Fruit fly (Drosophila melanogaster) whole organism, embryonic: ENCODE data around the gene CG42538.
A peak's percentile ranks its signal among the peaks of the same experiment; 100 is the strongest.

Experiments used
- Abd-B ChIP-seq: fragments of 200-800 bp; sonication (Bioruptor generic); optimal IDR thresholded peaks from 2 replicates; lab custom pipeline; 2018; ENCODE audit warnings: missing biosample characterization, mild to moderate bottlenecking, missing genetic modification characterization, moderate library complexity
- Atf-2 ChIP-seq: fragments of 200-800 bp; sonication (Bioruptor generic); optimal IDR thresholded peaks from 2 replicates; lab custom pipeline; 2016; ENCODE audit warnings: missing biosample characterization, missing genetic modification characterization
- CG10462 ChIP-seq: fragments of 200-800 bp; sonication (Bioruptor generic); optimal IDR thresholded peaks from 2 replicates; lab custom pipeline; 2016; ENCODE audit warnings: missing biosample characterization, missing genetic modification characterization
- CG10565 ChIP-seq: fragments of 200-800 bp; sonication (Bioruptor generic); optimal IDR thresholded peaks from 3 replicates; lab custom pipeline; 2016; ENCODE audit warnings: missing biosample characterization, mild to moderate bottlenecking, missing genetic modification characterization
- CG10654 ChIP-seq: fragments of 200-800 bp; sonication (Bioruptor generic); optimal IDR thresholded peaks from 2 replicates; lab custom pipeline; 2016; ENCODE audit warnings: missing biosample characterization, missing genetic modification characterization
- CG10959 ChIP-seq: fragments of 200-800 bp; sonication (Bioruptor generic); IDR thresholded peaks from 2 replicates; pipeline ENCODE4 v1.3.6; 2022; ENCODE audit warnings: missing biosample characterization, missing genetic modification characterization
- CG11456 ChIP-seq: fragments of 200-800 bp; sonication (Bioruptor generic); IDR thresholded peaks from 3 replicates; pipeline ENCODE4 v1.3.6; 2022; ENCODE audit warnings: missing biosample characterization, missing genetic modification characterization
- CG12071 ChIP-seq: fragments of 200-800 bp; sonication (Bioruptor generic); optimal IDR thresholded peaks from 3 replicates; lab custom pipeline; 2018; ENCODE audit warnings: missing biosample characterization, mild to moderate bottlenecking, missing genetic modification characterization
- CG13775 ChIP-seq: fragments of 200-800 bp; sonication (Bioruptor generic); optimal IDR thresholded peaks from 3 replicates; lab custom pipeline; 2017; ENCODE audit warnings: missing biosample characterization, mild to moderate bottlenecking, missing genetic modification characterization
- CG14860 ChIP-seq: fragments of 200-800 bp; sonication (Bioruptor generic); IDR thresholded peaks from 3 replicates; pipeline ENCODE4 v1.3.6; 2022; ENCODE audit warnings: missing biosample characterization, missing genetic modification characterization; ENCODE audit not compliant: partially characterized antibody
- CG15011 ChIP-seq: fragments of 200-800 bp; sonication (Bioruptor generic); optimal IDR thresholded peaks from 3 replicates; lab custom pipeline; 2018; ENCODE audit warnings: missing biosample characterization, mild to moderate bottlenecking, missing genetic modification characterization
- CG1603 ChIP-seq: fragments of 200-800 bp; sonication (Bioruptor generic); optimal IDR thresholded peaks from 2 replicates; lab custom pipeline; 2019; ENCODE audit warnings: missing biosample characterization, mild to moderate bottlenecking, missing genetic modification characterization, moderate library complexity
- CG16779 ChIP-seq: fragments of 200-800 bp; sonication (Bioruptor generic); IDR thresholded peaks from 2 replicates; pipeline ENCODE4 v1.3.6; 2022; ENCODE audit warnings: missing biosample characterization, missing genetic modification characterization
- CG17385 ChIP-seq: fragments of 200-800 bp; sonication (Bioruptor generic); optimal IDR thresholded peaks from 3 replicates; lab custom pipeline; 2018; ENCODE audit warnings: missing biosample characterization, mild to moderate bottlenecking, missing genetic modification characterization
- CG2875 ChIP-seq: fragments of 200-800 bp; sonication (Bioruptor generic); optimal IDR thresholded peaks from 2 replicates; lab custom pipeline; 2017; ENCODE audit warnings: missing biosample characterization, mild to moderate bottlenecking, missing genetic modification characterization, missing genetic modification reagents
- CG30431 ChIP-seq: fragments of 200-800 bp; sonication (Bioruptor generic); optimal IDR thresholded peaks from 2 replicates; lab custom pipeline; 2017; ENCODE audit warnings: missing biosample characterization, missing genetic modification characterization
- CG8765 ChIP-seq: fragments of 200-800 bp; sonication (Bioruptor generic); IDR thresholded peaks from 2 replicates; pipeline ENCODE4 v1.3.6; 2022; ENCODE audit warnings: missing biosample characterization, missing genetic modification characterization
- Chrac-16 ChIP-seq: fragments of 200-800 bp; sonication (Bioruptor generic); optimal IDR thresholded peaks from 3 replicates; lab custom pipeline; 2016; ENCODE audit warnings: missing biosample characterization, missing genetic modification characterization
- Dip2 ChIP-seq: fragments of 200-800 bp; sonication (Bioruptor generic); IDR thresholded peaks from 2 replicates; pipeline ENCODE4 v1.3.6; 2022; ENCODE audit warnings: missing biosample characterization, missing genetic modification characterization
- Doc3 ChIP-seq: fragments of 200-800 bp; sonication (Bioruptor generic); IDR thresholded peaks from 3 replicates; pipeline ENCODE4 v1.3.6; 2022; ENCODE audit warnings: missing biosample characterization, missing genetic modification characterization; ENCODE audit not compliant: partially characterized antibody
- HLHmδ ChIP-seq: fragments of 200-800 bp; sonication (Bioruptor generic); optimal IDR thresholded peaks from 2 replicates; lab custom pipeline; 2018; ENCODE audit warnings: missing biosample characterization, mild to moderate bottlenecking, missing genetic modification characterization, moderate library complexity
- Hey ChIP-seq: fragments of 200-800 bp; sonication (Bioruptor generic); optimal IDR thresholded peaks from 3 replicates; lab custom pipeline; 2018; ENCODE audit warnings: missing biosample characterization, mild to moderate bottlenecking, missing genetic modification characterization
- MTF-1 ChIP-seq: fragments of 200-800 bp; sonication (Bioruptor generic); optimal IDR thresholded peaks from 2 replicates; lab custom pipeline; 2018; ENCODE audit warnings: missing biosample characterization, mild to moderate bottlenecking, missing genetic modification characterization, borderline replicate concordance
- Rfx ChIP-seq: fragments of 200-800 bp; sonication (Bioruptor generic); IDR thresholded peaks from 2 replicates; pipeline ENCODE4 v1.3.6; 2022; ENCODE audit warnings: missing biosample characterization, missing genetic modification characterization
- Scr ChIP-seq: fragments of 200-800 bp; sonication (Bioruptor generic); IDR thresholded peaks from 2 replicates; pipeline ENCODE4 v1.3.6; 2022; ENCODE audit warnings: missing biosample characterization, missing genetic modification characterization; ENCODE audit not compliant: partially characterized antibody
- Trl ChIP-seq, 3 experiments: fragments of >200 bp in 2 of 3; fragments of 200-800 bp in 1 of 3; sonication (Bioruptor generic) in 1 of 3; optimal IDR thresholded peaks; 2 replicates in 1 of 3; 3 replicates in 2 of 3; lab custom pipeline; 2016 to 2017; ENCODE audit warnings: missing biosample characterization in 1 of 3, missing genetic modification characterization in 1 of 3
- Xbp1 ChIP-seq: fragments of 200-800 bp; sonication (Bioruptor generic); optimal IDR thresholded peaks from 3 replicates; lab custom pipeline; 2016; ENCODE audit warnings: missing biosample characterization, mild to moderate bottlenecking, missing genetic modification characterization
- YL-1 ChIP-seq: fragments of 200-800 bp; sonication (Bioruptor generic); optimal IDR thresholded peaks from 3 replicates; lab custom pipeline; 2017; ENCODE audit warnings: missing biosample characterization, mild to moderate bottlenecking, missing genetic modification characterization
- al ChIP-seq: fragments of 200-800 bp; sonication (Bioruptor generic); IDR thresholded peaks from 2 replicates; pipeline ENCODE4 v1.3.6; 2022; ENCODE audit warnings: missing biosample characterization, missing genetic modification characterization
- aop ChIP-seq: fragments of 200-800 bp; sonication (Bioruptor generic); IDR thresholded peaks from 2 replicates; pipeline ENCODE4 v1.3.6; 2022; ENCODE audit warnings: missing biosample characterization, missing genetic modification characterization
- cas ChIP-seq: fragments of 200-800 bp; sonication (Bioruptor generic); IDR thresholded peaks from 2 replicates; pipeline ENCODE4 v1.3.6; 2022; ENCODE audit warnings: missing biosample characterization, missing genetic modification characterization
- croc ChIP-seq: fragments of 200-800 bp; sonication (Bioruptor generic); conservative IDR thresholded peaks from 3 replicates; pipeline ENCODE4 v1.3.6; 2022; ENCODE audit warnings: missing biosample characterization, missing genetic modification characterization
- dimm ChIP-seq: fragments of 200-800 bp; sonication (Bioruptor generic); IDR thresholded peaks from 2 replicates; pipeline ENCODE4 v1.3.6; 2022; ENCODE audit warnings: missing biosample characterization, missing genetic modification characterization
- dm ChIP-seq: fragments of 200-800 bp; sonication (Bioruptor generic); optimal IDR thresholded peaks from 3 replicates; lab custom pipeline; 2016; ENCODE audit warnings: missing biosample characterization, missing genetic modification characterization
- dmrt99B ChIP-seq: fragments of 200-800 bp; sonication (Bioruptor generic); optimal IDR thresholded peaks from 2 replicates; lab custom pipeline; 2018; ENCODE audit warnings: missing biosample characterization, mild to moderate bottlenecking, missing genetic modification characterization, moderate library complexity
- dpn ChIP-seq, 2 experiments: fragments of 200-800 bp; sonication (Bioruptor generic); optimal IDR thresholded peaks; 3 replicates each; lab custom pipeline; 2016; ENCODE audit warnings: missing biosample characterization in 2 of 2, missing genetic modification characterization in 2 of 2
- dysf ChIP-seq: fragments of 200-800 bp; sonication (Bioruptor generic); IDR thresholded peaks from 3 replicates; pipeline ENCODE4 v1.3.6; 2022; ENCODE audit warnings: missing biosample characterization, missing genetic modification characterization
- fd102C ChIP-seq: fragments of 200-800 bp; sonication (Bioruptor generic); optimal IDR thresholded peaks from 2 replicates; lab custom pipeline; 2018; ENCODE audit warnings: missing biosample characterization, mild to moderate bottlenecking, missing genetic modification characterization, moderate library complexity
- gce ChIP-seq: fragments of 200-800 bp; sonication (Bioruptor generic); IDR thresholded peaks from 3 replicates; pipeline ENCODE4 v1.3.6; 2022; ENCODE audit warnings: missing biosample characterization, missing genetic modification characterization
- gro ChIP-seq: fragments of 200-800 bp; sonication (Bioruptor generic); optimal IDR thresholded peaks from 2 replicates; lab custom pipeline; 2016; ENCODE audit warnings: missing biosample characterization, missing genetic modification characterization
- insv ChIP-seq, 2 experiments: fragments of 200-800 bp; sonication (Bioruptor generic); optimal IDR thresholded peaks; 3 replicates each; lab custom pipeline; 2016 to 2018; ENCODE audit warnings: missing biosample characterization in 2 of 2, missing genetic modification characterization in 2 of 2
- ken ChIP-seq: fragments of 200-800 bp; sonication (Bioruptor generic); IDR thresholded peaks from 3 replicates; pipeline ENCODE4 v1.3.6; 2022; ENCODE audit warnings: missing biosample characterization, missing genetic modification characterization
- nom ChIP-seq: fragments of 200-800 bp; sonication (Bioruptor generic); optimal IDR thresholded peaks from 2 replicates; lab custom pipeline; 2017; ENCODE audit warnings: missing biosample characterization, missing genetic modification characterization, mild to moderate bottlenecking, moderate library complexity, missing genetic modification reagents
- p53 ChIP-seq: fragments of 200-800 bp; sonication (Bioruptor generic); optimal IDR thresholded peaks from 2 replicates; lab custom pipeline; 2016; ENCODE audit warnings: missing biosample characterization, missing genetic modification characterization
- pita ChIP-seq: fragments of 200-800 bp; sonication (Bioruptor generic); optimal IDR thresholded peaks from 2 replicates; lab custom pipeline; 2017; ENCODE audit warnings: missing biosample characterization, mild to moderate bottlenecking, missing genetic modification characterization
- shn ChIP-seq: fragments of 200-800 bp; sonication (Bioruptor generic); optimal IDR thresholded peaks from 3 replicates; lab custom pipeline; 2016; ENCODE audit warnings: missing biosample characterization, missing genetic modification characterization
- sob ChIP-seq: fragments of 200-800 bp; sonication (Bioruptor generic); IDR thresholded peaks from 2 replicates; pipeline ENCODE4 v1.3.6; 2022; ENCODE audit warnings: missing biosample characterization, missing genetic modification characterization
- sr ChIP-seq: fragments of 200-800 bp; sonication (Bioruptor generic); IDR thresholded peaks from 3 replicates; pipeline ENCODE4 v1.3.6; 2022; ENCODE audit warnings: missing biosample characterization, missing genetic modification characterization
- tap ChIP-seq: fragments of 200-800 bp; optimal IDR thresholded peaks from 3 replicates; lab custom pipeline; 2019; ENCODE audit warnings: missing biosample characterization, mild to moderate bottlenecking, missing genetic modification characterization, moderate library complexity
- ttk ChIP-seq: fragments of 200-800 bp; sonication (Bioruptor generic); IDR thresholded peaks from 2 replicates; pipeline ENCODE4 v2.1.2; 2022; ENCODE audit warnings: missing biosample characterization, missing genetic modification characterization

Gene CG42538

dm6 chr3L:16001164-16001679 is 33.1 kb upstream of the CG42538 start (continued):
- TF ChIP-seq insv (GFP tag; optimal IDR thresholded peaks at IDR 0.05; lab: Kevin White, UChicago) (peak in 1 of 2 experiments; percentile 45), CG10565 (no peak), CG11456 (GFP tag; lab: Robert Waterston, UW) (no peak; the same call in 2 of the 3 replicates), HLHmδ (GFP tag; lab: Kevin White, UChicago) (no peak), Atf-2 (GFP tag; lab: Kevin White, UChicago) (peak; percentile 68), Rfx (GFP tag; lab: Robert Waterston, UW) (peak; percentile 83), pita (GFP tag; lab: Kevin White, UChicago) (no peak), dimm (GFP tag; lab: Robert Waterston, UW) (no peak), ttk (GFP tag; lab: Robert Waterston, UW) (no peak), Xbp1 (GFP tag; lab: Kevin White, UChicago) (peak; percentile 67), CG2875 (GFP tag; lab: Kevin White, UChicago) (peak; percentile 27), gro (GFP tag; lab: Kevin White, UChicago) (peak; percentile 90), nom (no peak), MTF-1 (no peak), Abd-B (GFP tag; lab: Kevin White, UChicago) (peak; percentile 51), dmrt99B (tag; lab: Kevin White, UChicago) (peak; percentile 79), tap (tag; lab: Kevin White, UChicago) (peak; percentile 58), aop (GFP tag; lab: Robert Waterston, UW) (no peak), Chrac-16 (GFP tag; lab: Kevin White, UChicago) (peak; percentile 75), CG12071 (GFP tag; lab: Kevin White, UChicago) (peak; percentile 55), CG17385 (peak; percentile 81), CG14860 (GFP tag; lab: Robert Waterston, UW) (no peak), CG30431 (GFP tag; lab: Kevin White, UChicago) (no peak), sr (GFP tag; lab: Robert Waterston, UW) (peak; percentile 97), CG16779 (GFP tag; lab: Robert Waterston, UW) (no peak), CG10959 (GFP tag; lab: Robert Waterston, UW) (no peak), sob (peak; percentile 79), fd102C (GFP tag; lab: Kevin White, UChicago) (no peak), shn (GFP tag; lab: Kevin White, UChicago) (peak; percentile 77), CG13775 (GFP tag; lab: Kevin White, UChicago) (peak; percentile 74), Scr (0 out of 2 replicates have a peak, but pooled peaks have one; percentile 34), ken (GFP tag; lab: Robert Waterston, UW) (no peak), dysf (peak; percentile 85; the same call in 2 of the 3 replicates), CG1603 (tag; lab: Kevin White, UChicago) (peak; percentile 55), croc (GFP tag; lab: Robert Waterston, UW) (no peak), YL-1 (GFP tag; lab: Kevin White, UChicago) (peak; percentile 27), gce (no peak), Dip2 (GFP tag; lab: Robert Waterston, UW) (no peak), Doc3 (no peak), al (GFP tag; lab: Robert Waterston, UW) (peak; percentile 65; the same call in 1 of the 2 replicates), dm (GFP tag; lab: Kevin White, UChicago) (peak; percentile 28), Hey (tag; lab: Kevin White, UChicago) (peak; percentile 48), cas (no peak), CG10462 (no peak), Trl (optimal IDR thresholded peaks at IDR 0.05; lab: Kevin White, UChicago) (peak in 1 of 2 experiments; percentile 57), Trl (GFP tag; optimal IDR thresholded peaks at IDR 0.05; lab: Kevin White, UChicago) (peak; percentile 63), CG15011 (GFP tag; lab: Kevin White, UChicago) (peak; percentile 8), CG10654 (no peak), p53 (no peak), dpn (GFP tag; optimal IDR thresholded peaks at IDR 0.05; lab: Kevin White, UChicago) (peak; percentile 67 to 85), CG8765 (GFP tag; lab: Robert Waterston, UW) (no peak)
